Fruit fly (Drosophila melanogaster): ENCODE measurements around the gene CG2278.

- no peak for TF ChIP-seq CG34367 (tag; optimal IDR thresholded peaks at IDR 0.05)
- TF ChIP-seq Pif1B (GFP tag; optimal IDR thresholded peaks at IDR 0.05): no peak
- TF ChIP-seq EcR (GFP tag; optimal IDR thresholded peaks at IDR 0.05): no peak
- TF ChIP-seq CG9948 (tag; optimal IDR thresholded peaks at IDR 0.05): no peak
- TF ChIP-seq CG13204 (GFP tag; optimal IDR thresholded peaks at IDR 0.05): no peak
- no peak for TF ChIP-seq CG10348 (GFP tag; IDR thresholded peaks at IDR 0.05)
- no peak for TF ChIP-seq gl (tag; optimal IDR thresholded peaks at IDR 0.05)
- no peak for TF ChIP-seq Ets98B (GFP tag; IDR thresholded peaks at IDR 0.05)
- TF ChIP-seq Pif1A (GFP tag; optimal IDR thresholded peaks at IDR 0.05): no peak
- TF ChIP-seq CG8301 (tag; optimal IDR thresholded peaks at IDR 0.05): no peak
- no peak for TF ChIP-seq CG12605 (GFP tag; IDR thresholded peaks at IDR 0.05)
- no peak for TF ChIP-seq rn (GFP tag; IDR thresholded peaks at IDR 0.05)
Observed at dm6 chrX:8192191-8192590, 22.1 kb upstream of the CG2278 start.

Measured in whole organism, pupa.